Worm (Caenorhabditis elegans) whole organism, midembryonic: ENCODE data around the gene rps-13.

Experiments
- T22C8.4 ChIP-seq: fragments of 200-800 bp; sonication (Bioruptor generic); IDR thresholded peaks from 2 replicates; pipeline ENCODE4 v1.3.6; 2022; ENCODE audit warnings: missing genetic modification characterization, missing compliant biosample characterization
- cog-1 ChIP-seq: sonication (generic microtip); optimal IDR thresholded peaks from 2 replicates; lab custom pipeline; 2016; ENCODE audit warnings: missing genetic modification characterization, missing compliant biosample characterization
- flt-1 ChIP-seq: fragments of 200-800 bp; sonication (Bioruptor generic); IDR thresholded peaks from 2 replicates; pipeline ENCODE4 v1.3.6; 2022; ENCODE audit warnings: missing genetic modification characterization, missing compliant biosample characterization
- klf-2 ChIP-seq: fragments of 200-800 bp; sonication (Bioruptor generic); conservative IDR thresholded peaks from 2 replicates; pipeline ENCODE4 v1.3.6; 2022; ENCODE audit warnings: missing genetic modification reagents, missing genetic modification characterization, missing compliant biosample characterization
- med-1 ChIP-seq: sonication (generic microtip); optimal IDR thresholded peaks from 2 replicates; lab custom pipeline; 2017; ENCODE audit warnings: missing genetic modification characterization, mild to moderate bottlenecking, missing compliant biosample characterization, antibody characterized with exemption, missing genetic modification reagents; ENCODE audit not compliant: insufficient read depth
- tab-1 ChIP-seq: fragments of 200-800 bp; sonication (Bioruptor generic); IDR thresholded peaks from 2 replicates; pipeline ENCODE4 v1.3.6; 2022; ENCODE audit warnings: missing genetic modification characterization, missing compliant biosample characterization
- ztf-23 ChIP-seq: fragments of 200-800 bp; sonication (Bioruptor generic); IDR thresholded peaks from 2 replicates; pipeline ENCODE4 v1.3.6; 2022; ENCODE audit warnings: missing genetic modification reagents, missing genetic modification characterization, missing compliant biosample characterization

DNA sequence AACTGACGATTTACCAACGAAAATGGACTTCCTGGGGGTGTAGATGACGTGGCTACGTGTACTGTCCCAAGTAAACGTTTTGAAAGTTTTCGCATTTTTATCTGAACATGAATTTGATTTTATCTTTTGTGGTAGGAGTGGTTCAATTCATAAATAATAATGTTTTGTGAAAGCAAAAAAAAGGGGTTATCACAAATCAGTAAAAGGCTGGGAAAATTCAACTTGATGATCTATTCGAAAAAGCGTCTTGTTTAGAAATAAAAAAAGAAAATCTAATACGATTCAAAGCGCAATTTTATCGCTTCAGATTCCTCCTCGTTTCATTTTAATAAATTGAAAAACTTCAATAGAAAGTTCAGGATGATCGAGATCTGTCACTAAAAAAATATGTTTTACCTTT, 50.7 kb downstream of the rps-13 start, which contains the start of gene C56G2.5:
- TF ChIP-seq flt-1 (no peak), cog-1 (no peak), T22C8.4 (no peak), tab-1 (no peak), med-1 (GFP tag; lab: Kevin White, UChicago) (no peak), klf-2 (GFP tag; lab: Robert Waterston, UW) (no peak), ztf-23 (GFP tag; lab: Robert Waterston, UW) (no peak)
